Fruit fly (Drosophila melanogaster) Kc167 (cell line): Measurements from ENCODE around the gene CG45690.

Experiments
- Myc ChIP-seq: fragments of >200 bp; optimal IDR thresholded peaks from 2 replicates; lab custom pipeline; 2017; ENCODE audit warnings: missing external identifiers
- h ChIP-seq: fragments of >200 bp; optimal IDR thresholded peaks from 3 replicates; lab custom pipeline; 2018; ENCODE audit warnings: missing external identifiers
- ttk ChIP-seq: sonication (Bioruptor generic); optimal IDR thresholded peaks from 2 replicates; lab custom pipeline; 2017; ENCODE audit warnings: missing external identifiers

DNA sequence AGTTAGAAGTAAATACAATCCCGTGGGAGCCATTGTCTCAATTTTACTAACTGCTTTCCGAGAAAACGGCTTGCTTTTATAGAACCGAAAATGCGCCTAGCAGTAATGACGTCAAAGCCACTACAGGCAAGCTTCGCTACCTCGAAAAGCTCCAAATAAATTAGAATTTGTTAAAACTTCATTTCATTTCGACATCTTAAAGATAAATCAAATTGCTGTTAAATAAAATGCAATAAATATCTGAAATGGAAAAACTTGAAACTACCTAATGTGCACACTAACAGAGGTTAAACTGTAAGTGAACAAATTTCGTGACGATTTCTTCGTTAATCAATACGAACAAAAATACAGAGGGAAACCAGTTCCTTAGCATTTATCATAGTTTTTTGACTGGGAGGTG, 39.9 kb downstream of the CG45690 start, which contains the start of gene CG7300:
- TF ChIP-seq Myc (lab: Kevin White, UChicago), result no peak
- no peak for TF ChIP-seq ttk (lab: Kevin White, UChicago)
- no peak for TF ChIP-seq h (lab: Kevin White, UChicago)
